Worm (Caenorhabditis elegans): ENCODE results near the gene snfc-5.
A peak's percentile ranks its signal among the peaks of the same experiment; 100 is the strongest.

The snfc-5 gene

DNA sequence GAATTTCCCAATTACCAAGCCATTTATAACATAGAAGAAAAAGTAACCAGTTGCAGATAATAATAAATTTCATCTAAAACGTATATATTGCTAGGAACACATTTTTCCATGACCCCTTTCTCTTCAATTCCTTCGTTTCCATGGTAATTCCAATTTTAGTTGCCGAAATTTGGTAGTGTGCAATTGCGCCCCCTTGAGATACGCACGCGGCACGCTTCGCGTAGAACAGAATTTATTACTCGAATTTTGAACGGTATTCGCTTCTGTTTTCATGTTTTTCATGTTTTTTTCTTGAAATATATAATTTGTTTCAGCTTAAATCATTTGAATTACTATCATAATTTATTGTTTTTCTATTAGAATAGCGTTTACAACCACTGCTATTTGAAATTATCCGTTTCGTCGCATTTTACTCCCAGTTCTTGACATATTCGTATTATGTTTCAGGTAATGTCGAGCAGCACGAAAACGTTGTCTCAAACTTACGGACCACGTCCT is at the start of gene snfc-5, which contains the start of gene R07E5.17:
TSS of gene snfc-5 (plus strand) at position 448 of the 498 bp plus-strand sequence.
TSS of gene R07E5.17 (minus strand) at position 98 of the 498 bp plus-strand sequence.
- peak in 1 of 2 experiments; percentile 46 for TF ChIP-seq mdl-1 (tag; optimal IDR thresholded peaks at IDR 0.05)
- TF ChIP-seq isw-1 (GFP tag; IDR thresholded peaks at IDR 0.05), result no peak
- no peak for TF ChIP-seq irx-1 (tag; optimal IDR thresholded peaks at IDR 0.05)
- no peak for TF ChIP-seq sup-37 (GFP tag; optimal IDR thresholded peaks at IDR 0.05)
- no peak for TF ChIP-seq lin-14 (GFP tag; optimal IDR thresholded peaks at IDR 0.05)
- TF ChIP-seq nhr-237 (tag; optimal IDR thresholded peaks at IDR 0.05), result no peak
- peak; percentile 34 to 71 (median 52) for TF ChIP-seq dpl-1 (GFP tag; optimal IDR thresholded peaks at IDR 0.05)
- peak; percentile 55 for TF ChIP-seq C16A3.4 (tag; optimal IDR thresholded peaks at IDR 0.05)
- no peak for TF ChIP-seq tbx-2 (tag; optimal IDR thresholded peaks at IDR 0.05)
- no peak for TF ChIP-seq aly-2 (tag; optimal IDR thresholded peaks at IDR 0.05)
- TF ChIP-seq pqm-1 (tag; optimal IDR thresholded peaks at IDR 0.05), result no peak
- TF ChIP-seq hlh-4 (tag; optimal IDR thresholded peaks at IDR 0.05), result no peak
- no peak for TF ChIP-seq jun-1 (tag; optimal IDR thresholded peaks at IDR 0.05)
- peak; percentile 52 for TF ChIP-seq blmp-1 (tag; optimal IDR thresholded peaks at IDR 0.05)
- peak; percentile 48 to 80 for TF ChIP-seq lin-35 (GFP tag; optimal IDR thresholded peaks at IDR 0.05)
- TF ChIP-seq ceh-90 (tag; optimal IDR thresholded peaks at IDR 0.05), result no peak
- no peak for TF ChIP-seq fkh-4 (tag; optimal IDR thresholded peaks at IDR 0.05; ENCODE audit: borderline replicate concordance)
- TF ChIP-seq skn-1 (tag; optimal IDR thresholded peaks at IDR 0.05), result peak; percentile 59
- TF ChIP-seq ces-1 (GFP tag; optimal IDR thresholded peaks at IDR 0.05), result no peak
- no peak for TF ChIP-seq ceh-63 (GFP tag; optimal IDR thresholded peaks at IDR 0.05)
- TF ChIP-seq fkh-8 (tag; optimal IDR thresholded peaks at IDR 0.05), result peak; percentile 14
- no peak for TF ChIP-seq fkh-10 (GFP tag; optimal IDR thresholded peaks at IDR 0.05)
- TF ChIP-seq lin-15B (tag; optimal IDR thresholded peaks at IDR 0.05), result peak; percentile 54
- TF ChIP-seq C34B4.2 (tag; optimal IDR thresholded peaks at IDR 0.05), result no peak
- TF ChIP-seq tlp-1 (tag; optimal IDR thresholded peaks at IDR 0.05), result no peak
- no peak for TF ChIP-seq ztf-11 (tag; optimal IDR thresholded peaks at IDR 0.05)
- TF ChIP-seq unc-30 (tag; optimal IDR thresholded peaks at IDR 0.05), result no peak
- TF ChIP-seq Y116A8C.19 (tag; optimal IDR thresholded peaks at IDR 0.05; ENCODE audit: borderline replicate concordance), result no peak
- TF ChIP-seq snpc-4 (tag; optimal IDR thresholded peaks at IDR 0.05), result peak; percentile 18
- no peak for TF ChIP-seq nhr-28 (tag; optimal IDR thresholded peaks at IDR 0.05)
- no peak for TF ChIP-seq nhr-12 (tag; optimal IDR thresholded peaks at IDR 0.05)
- TF ChIP-seq efl-3 (GFP tag; optimal IDR thresholded peaks at IDR 0.05), result no peak
- TF ChIP-seq sptf-1 (tag; optimal IDR thresholded peaks at IDR 0.05), result no peak
- no peak for TF ChIP-seq pax-3 (tag; optimal IDR thresholded peaks at IDR 0.05)
- TF ChIP-seq unc-130 (tag; optimal IDR thresholded peaks at IDR 0.05), result no peak
- no peak for TF ChIP-seq nhr-20 (tag; optimal IDR thresholded peaks at IDR 0.05)
- TF ChIP-seq elt-3 (tag; optimal IDR thresholded peaks at IDR 0.05), result no peak
- no peak for TF ChIP-seq grh-1 (GFP tag; IDR thresholded peaks at IDR 0.05)
- TF ChIP-seq fos-1 (tag; optimal IDR thresholded peaks at IDR 0.05), result peak; percentile 2
- peak; percentile 15 for TF ChIP-seq xbp-1 (tag; optimal IDR thresholded peaks at IDR 0.05)
- no peak for TF ChIP-seq nhr-19 (GFP tag; conservative IDR thresholded peaks at IDR 0.05)
- TF ChIP-seq lsy-2 (tag; optimal IDR thresholded peaks at IDR 0.05), result peak; percentile 26 to 78
- TF ChIP-seq zag-1 (tag; optimal IDR thresholded peaks at IDR 0.05), result no peak
- no peak for TF ChIP-seq hlh-17 (GFP tag; optimal IDR thresholded peaks at IDR 0.05; ENCODE audit: borderline replicate concordance)
- TF ChIP-seq egl-13 (tag; optimal IDR thresholded peaks at IDR 0.05), result no peak
- no peak for TF ChIP-seq mab-9 (GFP tag; IDR thresholded peaks at IDR 0.05)
- TF ChIP-seq nhr-85 (tag), result no peak
- peak; percentile 46 for TF ChIP-seq F16B12.6 (tag; optimal IDR thresholded peaks at IDR 0.05)
- TF ChIP-seq nhr-71 (tag; optimal IDR thresholded peaks at IDR 0.05), result no peak
- TF ChIP-seq ztf-4 (tag; optimal IDR thresholded peaks at IDR 0.05), result no peak
- no peak for TF ChIP-seq lir-3 (tag; optimal IDR thresholded peaks at IDR 0.05; ENCODE audit: poor library complexity)
- no peak for TF ChIP-seq sox-4 (tag; optimal IDR thresholded peaks at IDR 0.05)
- no peak for TF ChIP-seq alr-1 (tag; optimal IDR thresholded peaks at IDR 0.05; ENCODE audit: borderline replicate concordance)

Data from whole organism, L1 larva.